Worm (Caenorhabditis elegans) whole organism, L2 larva: ENCODE results near the gene col-90.

Experiments
- C34F6.9 ChIP-seq: fragments of 150-350 bp; optimal IDR thresholded peaks from 2 replicates; lab custom pipeline; 2014; ENCODE audit warnings: missing biosample characterization, missing genetic modification characterization
- F13H6.1 ChIP-seq: sonication (generic microtip); optimal IDR thresholded peaks from 2 replicates; lab custom pipeline; 2016; ENCODE audit warnings: missing genetic modification characterization, missing compliant biosample characterization
- R02D3.7 ChIP-seq: fragments of 150-350 bp; optimal IDR thresholded peaks from 2 replicates; lab custom pipeline; 2014; ENCODE audit warnings: missing biosample characterization, missing genetic modification characterization
- Y55F3AM.14 ChIP-seq: fragments of 200-800 bp; sonication (Bioruptor generic); optimal IDR thresholded peaks from 2 replicates; lab custom pipeline; 2018; ENCODE audit warnings: mild to moderate bottlenecking, missing genetic modification characterization, missing compliant biosample characterization
- ZK546.5 ChIP-seq: sonication (generic microtip); optimal IDR thresholded peaks from 2 replicates; lab custom pipeline; 2017; ENCODE audit warnings: missing biosample characterization, missing genetic modification characterization
- alr-1 ChIP-seq: fragments of 150-350 bp; optimal IDR thresholded peaks from 2 replicates; lab custom pipeline; 2014; ENCODE audit warnings: missing biosample characterization, missing genetic modification characterization
- aly-2 ChIP-seq: fragments of 150-350 bp; optimal IDR thresholded peaks from 2 replicates; lab custom pipeline; 2014; ENCODE audit warnings: missing biosample characterization, missing genetic modification characterization
- ama-1 ChIP-seq: fragments of 150-350 bp; optimal IDR thresholded peaks from 2 replicates; lab custom pipeline; 2018; ENCODE audit warnings: inconsistent platforms
- blmp-1 ChIP-seq: sonication (generic microtip); optimal IDR thresholded peaks from 2 replicates; lab custom pipeline; 2017; ENCODE audit warnings: missing genetic modification characterization, mild to moderate bottlenecking, missing compliant biosample characterization, antibody characterized with exemption, moderate library complexity; ENCODE audit not compliant: insufficient read depth
- ceh-16 ChIP-seq: fragments of 150-350 bp; optimal IDR thresholded peaks from 2 replicates; lab custom pipeline; 2014; ENCODE audit warnings: missing biosample characterization, missing genetic modification characterization
- ceh-82 ChIP-seq: fragments of 150-350 bp; optimal IDR thresholded peaks from 2 replicates; lab custom pipeline; 2014; ENCODE audit warnings: missing biosample characterization, missing genetic modification characterization
- crh-2 ChIP-seq: sonication (generic microtip); optimal IDR thresholded peaks from 2 replicates; lab custom pipeline; 2017; ENCODE audit warnings: missing biosample characterization, missing genetic modification characterization
- dmd-4 ChIP-seq: sonication (generic microtip); optimal IDR thresholded peaks from 2 replicates; lab custom pipeline; 2017; ENCODE audit warnings: missing biosample characterization, missing genetic modification characterization
- elt-1 ChIP-seq: fragments of 150-350 bp; optimal IDR thresholded peaks from 2 replicates; lab custom pipeline; 2014; ENCODE audit warnings: missing biosample characterization, missing genetic modification characterization
- fos-1 ChIP-seq: fragments of 150-350 bp; optimal IDR thresholded peaks from 2 replicates; lab custom pipeline; 2014; ENCODE audit warnings: missing biosample characterization, missing genetic modification characterization
- gmeb-1 ChIP-seq: fragments of 150-350 bp; optimal IDR thresholded peaks from 2 replicates; lab custom pipeline; 2014; ENCODE audit warnings: missing biosample characterization, missing genetic modification characterization
- lin-11 ChIP-seq: fragments of 150-350 bp; sonication (generic microtip); optimal IDR thresholded peaks from 2 replicates; lab custom pipeline; 2014; ENCODE audit warnings: missing biosample characterization, missing genetic modification characterization, inconsistent platforms, mixed read lengths
- lin-13 ChIP-seq: fragments of 150-350 bp; optimal IDR thresholded peaks from 2 replicates; lab custom pipeline; 2014; ENCODE audit warnings: missing biosample characterization, missing genetic modification reagents, missing genetic modification characterization
- lsy-2 ChIP-seq, 2 experiments: fragments of 150-350 bp in 1 of 2; sonication (generic microtip) in 1 of 2; optimal IDR thresholded peaks; 2 replicates each; lab custom pipeline; 2014 to 2017; ENCODE audit warnings: missing biosample characterization in 2 of 2, missing genetic modification characterization in 2 of 2
- mab-5 ChIP-seq: fragments of 150-350 bp; optimal IDR thresholded peaks from 2 replicates; lab custom pipeline; 2014; ENCODE audit warnings: missing biosample characterization, missing genetic modification characterization
- mbf-1 ChIP-seq: sonication (generic microtip); optimal IDR thresholded peaks from 2 replicates; lab custom pipeline; 2017; ENCODE audit warnings: missing biosample characterization, missing genetic modification characterization
- mdl-1 ChIP-seq, 2 experiments: fragments of 150-350 bp in 1 of 2; sonication (generic microtip) in 1 of 2; optimal IDR thresholded peaks; 2 replicates each; lab custom pipeline; 2017; ENCODE audit warnings: missing biosample characterization in 2 of 2, missing genetic modification characterization in 2 of 2
- nhr-11 ChIP-seq: fragments of 150-350 bp; optimal IDR thresholded peaks from 2 replicates; lab custom pipeline; 2014; ENCODE audit warnings: missing biosample characterization, missing genetic modification characterization
- nhr-129 ChIP-seq: fragments of 150-350 bp; optimal IDR thresholded peaks from 2 replicates; lab custom pipeline; 2014; ENCODE audit warnings: missing biosample characterization, missing genetic modification characterization
- nhr-21 ChIP-seq: fragments of 150-350 bp; optimal IDR thresholded peaks from 2 replicates; lab custom pipeline; 2014; ENCODE audit warnings: missing biosample characterization, missing genetic modification characterization
- nhr-23 ChIP-seq: fragments of 150-350 bp; optimal IDR thresholded peaks from 2 replicates; lab custom pipeline; 2014; ENCODE audit warnings: missing biosample characterization, missing genetic modification reagents, missing genetic modification characterization
- nhr-25 ChIP-seq: fragments of 150-350 bp; sonication (generic microtip); optimal IDR thresholded peaks from 3 replicates; lab custom pipeline; 2014; ENCODE audit warnings: missing biosample characterization, missing genetic modification characterization
- nhr-6 ChIP-seq: fragments of 150-350 bp; optimal IDR thresholded peaks from 2 replicates; lab custom pipeline; 2014; ENCODE audit warnings: missing biosample characterization, missing genetic modification characterization
- nhr-77 ChIP-seq: fragments of 150-350 bp; optimal IDR thresholded peaks from 2 replicates; lab custom pipeline; 2014; ENCODE audit warnings: missing biosample characterization, missing genetic modification characterization
- peb-1 ChIP-seq: fragments of 150-350 bp; optimal IDR thresholded peaks from 2 replicates; lab custom pipeline; 2014; ENCODE audit warnings: missing biosample characterization, missing genetic modification characterization
- sem-4 ChIP-seq: fragments of 150-350 bp; optimal IDR thresholded peaks from 2 replicates; lab custom pipeline; 2014; ENCODE audit warnings: missing biosample characterization, missing genetic modification reagents, missing genetic modification characterization
- sma-3 ChIP-seq: sonication (generic microtip); optimal IDR thresholded peaks from 2 replicates; lab custom pipeline; 2016; ENCODE audit warnings: missing genetic modification reagents, missing genetic modification characterization, missing compliant biosample characterization
- sma-9 ChIP-seq, 2 experiments: fragments of 150-350 bp in 1 of 2; sonication (generic microtip) in 1 of 2; optimal IDR thresholded peaks; 2 replicates each; lab custom pipeline; 2014 to 2016; ENCODE audit warnings: missing genetic modification characterization in 2 of 2, mild to moderate bottlenecking in 1 of 2, missing biosample characterization in 1 of 2, missing compliant biosample characterization in 1 of 2, missing genetic modification reagents in 1 of 2, moderate library complexity in 1 of 2
- unc-39 ChIP-seq: fragments of 150-350 bp; optimal IDR thresholded peaks from 2 replicates; lab custom pipeline; 2014; ENCODE audit warnings: missing biosample characterization, missing genetic modification characterization
- unc-55 ChIP-seq: fragments of 150-350 bp; sonication (generic microtip); optimal IDR thresholded peaks from 3 replicates; lab custom pipeline; 2014; ENCODE audit warnings: missing biosample characterization, missing genetic modification reagents, missing genetic modification characterization
- unc-62 ChIP-seq: fragments of 150-350 bp; optimal IDR thresholded peaks from 2 replicates; lab custom pipeline; 2014; ENCODE audit warnings: missing biosample characterization, missing genetic modification reagents, missing genetic modification characterization
- zag-1 ChIP-seq: fragments of 150-350 bp; optimal IDR thresholded peaks from 2 replicates; lab custom pipeline; 2014; ENCODE audit warnings: missing biosample characterization, missing genetic modification characterization
- ztf-1 ChIP-seq: fragments of 200-800 bp; sonication (Bioruptor generic); conservative IDR thresholded peaks from 2 replicates; pipeline ENCODE4 v1.3.6; 2022; ENCODE audit warnings: missing genetic modification characterization, missing compliant biosample characterization
- ztf-11 ChIP-seq: sonication (generic microtip); optimal IDR thresholded peaks from 2 replicates; lab custom pipeline; 2017; ENCODE audit warnings: missing biosample characterization, missing genetic modification characterization

col-90 gene

DNA sequence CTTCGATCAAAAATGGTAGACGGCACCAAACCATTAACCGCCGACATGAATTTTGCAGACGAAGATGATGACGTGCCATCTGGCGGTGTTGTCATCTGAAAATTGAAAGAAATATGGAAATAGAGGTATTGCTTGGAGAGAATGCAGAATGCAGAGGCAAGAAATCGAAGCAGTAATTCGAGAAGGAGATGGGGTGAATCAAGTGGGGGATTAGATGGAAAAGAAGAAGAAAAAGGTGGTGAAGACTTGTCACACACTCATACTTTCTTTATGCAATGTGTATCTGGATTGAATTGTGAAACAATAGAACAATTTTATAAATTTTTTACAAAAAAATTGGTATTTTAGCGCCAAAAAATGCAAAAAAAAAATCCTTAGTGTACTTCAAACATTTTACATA is 23.8 kb upstream of the col-90 start, which contains the start of gene tag-250:
Gene tag-250 (minus strand): TSS at position 101 of the 400 bp plus-strand sequence.
- TF ChIP-seq unc-55, result no peak
- TF ChIP-seq ama-1 (lab: Kevin White, UChicago), result no peak
- no peak for TF ChIP-seq unc-62 (GFP tag; lab: Kevin White, UChicago)
- no peak for TF ChIP-seq unc-39
- TF ChIP-seq ceh-82, result no peak
- no peak for TF ChIP-seq F13H6.1
- TF ChIP-seq ztf-11, result no peak
- TF ChIP-seq nhr-6 (tag; lab: Kevin White, UChicago), result no peak
- TF ChIP-seq nhr-21 (tag; lab: Kevin White, UChicago), result no peak
- no peak for TF ChIP-seq R02D3.7 (tag; lab: Kevin White, UChicago)

DNA sequence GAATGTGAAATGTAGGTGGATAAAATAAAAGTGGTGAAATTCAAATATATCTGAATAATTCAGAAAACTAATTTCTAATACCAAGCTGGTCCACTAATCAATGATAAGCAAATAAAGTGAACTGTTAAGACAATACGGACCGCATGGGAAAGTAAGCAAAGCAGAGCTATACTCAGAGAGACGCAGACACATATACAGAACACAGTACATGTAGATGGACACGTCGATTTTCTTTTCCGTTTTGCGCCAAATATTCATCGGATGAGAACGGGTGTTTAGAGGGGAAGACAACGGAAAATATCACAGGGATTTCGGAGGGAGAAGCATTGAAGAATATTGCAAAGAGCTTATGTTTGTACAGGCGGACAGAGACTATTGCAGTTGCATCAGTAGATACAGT is 22.7 kb upstream of the col-90 start:
- TF ChIP-seq unc-55 (no peak), dmd-4 (no peak)

DNA sequence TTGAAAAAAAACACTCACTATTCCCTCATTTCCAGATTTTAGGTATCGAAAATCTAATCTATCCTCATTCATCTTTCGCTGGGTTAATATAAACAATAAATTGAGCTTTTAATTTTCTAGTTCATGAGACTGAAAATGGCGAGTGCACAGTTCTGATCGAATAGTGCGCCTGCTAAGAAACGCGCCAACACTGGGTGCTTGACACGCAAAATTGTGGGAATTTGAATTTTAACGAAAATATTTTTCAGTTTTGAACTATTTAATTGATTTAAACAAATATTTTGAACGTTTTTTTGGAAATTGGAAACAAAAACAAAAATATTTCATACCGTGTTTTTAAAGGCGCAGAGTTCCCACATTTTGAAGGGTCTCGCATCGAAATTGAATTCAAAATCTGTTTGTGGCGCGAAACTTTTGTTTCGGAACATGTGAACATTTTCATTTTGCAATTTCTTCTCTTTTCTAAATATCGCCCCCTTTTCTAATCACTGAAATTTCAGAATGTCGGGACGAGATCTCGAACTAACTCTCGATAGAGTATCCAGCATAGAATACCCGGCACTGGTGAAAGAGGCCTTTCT is 20.0 kb upstream of the col-90 start, which contains the start of the genes C29E4.13 and npp-15:
Gene C29E4.13 (minus strand): TSS at position 169 of the 581 bp plus-strand sequence.
Gene npp-15 (plus strand): TSS at position 495 of the 581 bp plus-strand sequence.
- TF ChIP-seq nhr-11 (tag; lab: Kevin White, UChicago) (no peak), fos-1 (tag; lab: Kevin White, UChicago) (no peak), nhr-129 (tag; lab: Kevin White, UChicago) (peak; percentile 39), lsy-2 (tag; optimal IDR thresholded peaks at IDR 0.05; lab: Kevin White, UChicago) (peak; percentile 16 to 79), mdl-1 (tag; optimal IDR thresholded peaks at IDR 0.05; lab: Kevin White, UChicago) (no peak), crh-2 (tag; lab: Kevin White, UChicago) (peak; percentile 50), peb-1 (tag; lab: Kevin White, UChicago) (no peak), nhr-21 (tag; lab: Kevin White, UChicago) (no peak), gmeb-1 (tag; lab: Kevin White, UChicago) (peak; percentile 78), unc-55 (peak; percentile 65), sma-9 (GFP tag; optimal IDR thresholded peaks at IDR 0.05; lab: Kevin White, UChicago) (no peak), sma-9 (tag; optimal IDR thresholded peaks at IDR 0.05; lab: Kevin White, UChicago) (no peak), ceh-16 (tag; lab: Kevin White, UChicago) (no peak), unc-39 (no peak), nhr-25 (tag; lab: Kevin White, UChicago) (peak; percentile 62), ZK546.5 (tag; lab: Kevin White, UChicago) (no peak), dmd-4 (no peak)

DNA sequence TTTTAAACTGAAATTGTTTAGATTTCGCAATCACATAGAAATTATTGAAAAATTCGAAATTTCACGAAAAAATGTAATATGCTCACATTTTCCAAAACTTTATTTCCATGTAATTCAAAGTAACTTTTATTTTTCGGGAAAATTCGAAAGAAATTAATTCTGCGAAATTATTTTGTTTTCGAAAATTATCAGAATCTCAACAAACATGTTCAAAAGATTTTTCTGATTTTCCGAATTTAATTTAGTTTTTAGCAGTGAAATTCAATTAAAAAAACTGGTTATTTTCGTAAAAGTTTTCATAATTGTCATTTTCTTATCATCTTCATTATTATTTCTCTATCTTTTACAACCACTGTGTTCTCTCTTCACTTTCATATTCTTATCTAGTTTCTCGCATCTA is 15.4 kb upstream of the col-90 start, which contains the start of gene ran-2:
Gene ran-2 (plus strand): TSS at position 301 of the 400 bp plus-strand sequence.
- peak; percentile 6 for TF ChIP-seq blmp-1 (tag; lab: Kevin White, UChicago)
- no peak for TF ChIP-seq mdl-1 (tag; optimal IDR thresholded peaks at IDR 0.05; lab: Kevin White, UChicago)
- TF ChIP-seq fos-1 (tag; lab: Kevin White, UChicago), result peak; percentile 34
- TF ChIP-seq, all 48 proteins: peak for 2

DNA sequence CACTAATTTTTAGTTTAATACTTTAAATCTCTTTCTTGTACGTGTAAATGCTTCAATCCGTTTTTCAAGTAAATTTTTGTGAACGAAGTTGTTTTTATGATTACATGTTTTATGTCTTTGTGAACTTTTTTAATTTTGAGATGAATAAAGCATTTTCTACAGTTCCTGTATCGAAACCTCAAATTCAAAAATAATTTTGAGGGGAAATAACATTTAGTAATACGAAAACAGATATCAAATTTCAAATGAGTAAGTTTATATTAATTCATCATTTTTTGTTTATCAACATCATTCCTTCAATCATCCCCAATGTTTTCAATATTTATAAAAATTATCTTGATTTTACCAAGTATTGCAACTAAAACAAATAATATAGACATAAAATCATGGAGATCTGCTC is 11.1 kb upstream of the col-90 start, which contains the start of gene C29E4.10:
Gene C29E4.10 (plus strand): TSS at position 301 of the 400 bp plus-strand sequence.
- TF ChIP-seq nhr-23 (tag; lab: Kevin White, UChicago) (no peak), alr-1 (tag; lab: Kevin White, UChicago) (no peak)

DNA sequence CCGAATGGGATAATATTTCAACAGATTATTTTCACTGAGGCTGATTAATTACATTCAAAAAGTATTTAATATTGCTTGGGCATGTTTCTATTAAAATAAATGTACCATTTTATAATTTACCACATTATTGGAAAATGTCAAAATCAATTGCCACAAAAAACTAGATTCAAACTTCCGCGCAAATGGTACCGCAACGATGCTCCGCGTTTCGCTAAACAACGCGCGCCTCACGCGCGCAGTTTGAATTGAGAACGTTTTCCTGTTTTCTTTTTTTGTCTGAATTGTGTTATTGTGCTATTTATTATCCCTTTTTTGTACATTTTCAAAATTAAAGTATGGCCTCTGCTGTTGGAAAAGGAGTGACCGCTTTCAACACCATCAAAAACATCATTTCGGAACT is 7.8 kb upstream of the col-90 start, which contains the start of gene C29E4.12:
Gene C29E4.12 (plus strand): TSS at position 333 of the 400 bp plus-strand sequence.
- no peak for TF ChIP-seq elt-1
- TF ChIP-seq mbf-1 (tag; lab: Kevin White, UChicago), result no peak
- peak; percentile 58 for TF ChIP-seq sma-9 (GFP tag; optimal IDR thresholded peaks at IDR 0.05; lab: Kevin White, UChicago)
- TF ChIP-seq sma-9 (tag; optimal IDR thresholded peaks at IDR 0.05; lab: Kevin White, UChicago), result no peak
- TF ChIP-seq unc-55, result peak; percentile 86
- peak; percentile 46 for TF ChIP-seq F13H6.1
- no peak for TF ChIP-seq aly-2 (tag; lab: Kevin White, UChicago)
- TF ChIP-seq gmeb-1 (tag; lab: Kevin White, UChicago), result peak; percentile 97
- no peak for TF ChIP-seq zag-1 (tag; lab: Kevin White, UChicago)
- TF ChIP-seq lin-13 (GFP tag; lab: Kevin White, UChicago), result peak; percentile 68
- peak; percentile 42 for TF ChIP-seq nhr-21 (tag; lab: Kevin White, UChicago)
- peak; percentile 70 for TF ChIP-seq lin-11 (tag; lab: Kevin White, UChicago)
- no peak for TF ChIP-seq mdl-1 (tag; optimal IDR thresholded peaks at IDR 0.05; lab: Kevin White, UChicago)
- peak; percentile 56 for TF ChIP-seq mab-5 (tag; lab: Kevin White, UChicago)
- TF ChIP-seq Y55F3AM.14 (GFP tag; lab: Kevin White, UChicago), result no peak
- no peak for TF ChIP-seq alr-1 (tag; lab: Kevin White, UChicago)
- TF ChIP-seq nhr-77, result peak; percentile 30
- TF ChIP-seq ama-1 (lab: Kevin White, UChicago), result peak; percentile 31
- peak; percentile 64 for TF ChIP-seq nhr-129 (tag; lab: Kevin White, UChicago)
- no peak for TF ChIP-seq nhr-11 (tag; lab: Kevin White, UChicago)
- no peak for TF ChIP-seq ztf-1
- peak; percentile 61 for TF ChIP-seq sma-3
- TF ChIP-seq sem-4 (tag; lab: Kevin White, UChicago), result no peak
- peak; percentile 51 to 88 for TF ChIP-seq lsy-2 (tag; optimal IDR thresholded peaks at IDR 0.05; lab: Kevin White, UChicago)
- no peak for TF ChIP-seq ZK546.5 (tag; lab: Kevin White, UChicago)
- TF ChIP-seq crh-2 (tag; lab: Kevin White, UChicago), result peak; percentile 49
- no peak for TF ChIP-seq nhr-23 (tag; lab: Kevin White, UChicago)
- peak; percentile 81 for TF ChIP-seq C34F6.9 (tag; lab: Kevin White, UChicago)
- peak; percentile 60 for TF ChIP-seq nhr-25 (tag; lab: Kevin White, UChicago)
